Worm (Caenorhabditis elegans): ENCODE results near the gene bus-18.

DNA sequence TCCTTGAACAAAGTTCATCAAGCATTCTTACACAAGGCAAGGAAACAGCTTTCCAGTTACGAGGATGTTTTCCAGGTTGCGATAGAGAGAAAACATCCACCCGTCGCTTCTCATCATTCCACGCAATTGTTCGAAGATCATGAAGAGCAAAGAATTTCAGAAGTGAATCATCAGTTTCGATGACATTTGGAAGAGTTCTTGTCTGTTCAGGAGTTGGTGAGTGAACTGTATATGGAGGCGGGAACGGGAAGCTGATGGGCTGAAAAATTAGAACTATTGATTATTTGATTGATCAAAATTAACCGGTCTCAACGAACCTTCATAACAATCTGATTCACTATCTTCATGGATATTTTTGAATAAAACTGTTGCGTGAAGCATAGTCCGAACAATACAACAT is 41.5 kb upstream of the bus-18 start:
- no peak for TF ChIP-seq lin-13 (GFP tag; optimal IDR thresholded peaks at IDR 0.05)
- TF ChIP-seq ama-1 (optimal IDR thresholded peaks at IDR 0.05), result no peak
- TF ChIP-seq blmp-1 (tag; optimal IDR thresholded peaks at IDR 0.05), result no peak
- no peak for TF ChIP-seq aly-2 (tag; optimal IDR thresholded peaks at IDR 0.05)

All from whole organism, L1 larva.